Fruit fly (Drosophila melanogaster) whole organism, embryonic: ENCODE data around the gene BTBD9.

ENCODE experiments used
- Abd-B ChIP-seq: fragments of 200-800 bp; sonication (Bioruptor generic); optimal IDR thresholded peaks from 2 replicates; lab custom pipeline; 2018; ENCODE audit warnings: missing biosample characterization, mild to moderate bottlenecking, missing genetic modification characterization, moderate library complexity
- Bgb ChIP-seq: fragments of 200-800 bp; sonication (Bioruptor generic); IDR thresholded peaks from 2 replicates; pipeline ENCODE4 v1.3.6; 2022; ENCODE audit warnings: missing biosample characterization, missing genetic modification characterization; ENCODE audit not compliant: partially characterized antibody
- CG10267 ChIP-seq: fragments of 200-800 bp; sonication (Bioruptor generic); optimal IDR thresholded peaks from 2 replicates; lab custom pipeline; 2018; ENCODE audit warnings: missing biosample characterization, mild to moderate bottlenecking, missing genetic modification characterization, moderate library complexity
- CG11723 ChIP-seq: fragments of 200-800 bp; sonication (Bioruptor generic); optimal IDR thresholded peaks from 2 replicates; lab custom pipeline; 2017; ENCODE audit warnings: missing biosample characterization, mild to moderate bottlenecking, missing genetic modification characterization
- CG12236 ChIP-seq: fragments of 200-800 bp; sonication (Bioruptor generic); optimal IDR thresholded peaks from 2 replicates; lab custom pipeline; 2016; ENCODE audit warnings: missing biosample characterization, missing genetic modification characterization
- CG1647 ChIP-seq: fragments of 200-800 bp; sonication (Bioruptor generic); optimal IDR thresholded peaks from 3 replicates; lab custom pipeline; 2016; ENCODE audit warnings: missing biosample characterization, missing genetic modification characterization
- CG1792 ChIP-seq: fragments of 200-800 bp; sonication (Bioruptor generic); optimal IDR thresholded peaks from 2 replicates; lab custom pipeline; 2016; ENCODE audit warnings: missing biosample characterization, missing genetic modification characterization
- CG30403 ChIP-seq: fragments of 200-800 bp; sonication (Bioruptor generic); optimal IDR thresholded peaks from 3 replicates; lab custom pipeline; 2016; ENCODE audit warnings: missing biosample characterization, missing genetic modification characterization
- CG31441 ChIP-seq: fragments of 200-800 bp; sonication (Bioruptor generic); IDR thresholded peaks from 2 replicates; pipeline ENCODE4 v1.3.6; 2022; ENCODE audit warnings: missing biosample characterization, missing genetic modification characterization
- CG3281 ChIP-seq: fragments of 200-800 bp; sonication (Bioruptor generic); optimal IDR thresholded peaks from 3 replicates; lab custom pipeline; 2017; ENCODE audit warnings: missing biosample characterization, mild to moderate bottlenecking, missing genetic modification characterization
- CG42726 ChIP-seq: fragments of 200-800 bp; sonication (Bioruptor generic); IDR thresholded peaks from 2 replicates; pipeline ENCODE4 v1.3.6; 2022; ENCODE audit warnings: missing biosample characterization, missing genetic modification characterization; ENCODE audit not compliant: partially characterized antibody
- CG4282 ChIP-seq: fragments of 200-800 bp; sonication (Bioruptor generic); optimal IDR thresholded peaks from 2 replicates; lab custom pipeline; 2016; ENCODE audit warnings: missing biosample characterization, missing genetic modification characterization
- CG6654 ChIP-seq: fragments of 200-800 bp; sonication (Bioruptor generic); optimal IDR thresholded peaks from 2 replicates; lab custom pipeline; 2017; ENCODE audit warnings: missing biosample characterization, mild to moderate bottlenecking, missing genetic modification characterization
- CG6791 ChIP-seq: fragments of 200-800 bp; sonication (Bioruptor generic); IDR thresholded peaks from 3 replicates; pipeline ENCODE4 v1.3.6; 2022; ENCODE audit warnings: missing biosample characterization, missing genetic modification characterization; ENCODE audit not compliant: partially characterized antibody
- CG7556 ChIP-seq: fragments of 200-800 bp; sonication (Bioruptor generic); optimal IDR thresholded peaks from 2 replicates; lab custom pipeline; 2017; ENCODE audit warnings: missing biosample characterization, mild to moderate bottlenecking, missing genetic modification characterization
- CG9797 ChIP-seq: fragments of 200-800 bp; sonication (Bioruptor generic); optimal IDR thresholded peaks from 3 replicates; lab custom pipeline; 2018; ENCODE audit warnings: missing biosample characterization, mild to moderate bottlenecking, missing genetic modification characterization
- CG9932 ChIP-seq: fragments of 200-800 bp; sonication (Bioruptor generic); IDR thresholded peaks from 2 replicates; pipeline ENCODE4 v1.3.6; 2022; ENCODE audit warnings: missing biosample characterization, missing genetic modification characterization
- Dbx ChIP-seq: fragments of 200-800 bp; sonication (Bioruptor generic); IDR thresholded peaks from 3 replicates; pipeline ENCODE4 v1.3.6; 2022; ENCODE audit warnings: missing biosample characterization, missing genetic modification characterization
- Doc2 ChIP-seq: fragments of 200-800 bp; sonication (Bioruptor generic); IDR thresholded peaks from 2 replicates; pipeline ENCODE4 v1.3.6; 2022; ENCODE audit warnings: missing biosample characterization, missing genetic modification characterization
- Dref ChIP-seq: fragments of 200-800 bp; sonication (Bioruptor generic); IDR thresholded peaks from 2 replicates; pipeline ENCODE4 v1.3.6; 2022; ENCODE audit warnings: missing biosample characterization, missing genetic modification characterization
- H15 ChIP-seq: fragments of 200-800 bp; sonication (Bioruptor generic); IDR thresholded peaks from 3 replicates; pipeline ENCODE4 v1.3.6; 2022; ENCODE audit warnings: missing biosample characterization, missing genetic modification characterization
- Hand ChIP-seq: fragments of 200-800 bp; sonication (Bioruptor generic); optimal IDR thresholded peaks from 2 replicates; lab custom pipeline; 2017; ENCODE audit warnings: mild to moderate bottlenecking, missing biosample characterization, missing genetic modification reagents, missing genetic modification characterization
- HmgD ChIP-seq: fragments of 200-800 bp; sonication (Bioruptor generic); optimal IDR thresholded peaks from 3 replicates; lab custom pipeline; 2016; ENCODE audit warnings: missing biosample characterization, missing genetic modification characterization
- Hr3 ChIP-seq: fragments of 200-800 bp; sonication (Bioruptor generic); optimal IDR thresholded peaks from 3 replicates; lab custom pipeline; 2016; ENCODE audit warnings: missing biosample characterization, missing genetic modification characterization
- NC2α ChIP-seq: fragments of 200-800 bp; sonication (Bioruptor generic); optimal IDR thresholded peaks from 2 replicates; lab custom pipeline; 2016; ENCODE audit warnings: missing biosample characterization, missing genetic modification characterization
- NfI ChIP-seq: fragments of 200-800 bp; sonication (Bioruptor generic); optimal IDR thresholded peaks from 3 replicates; lab custom pipeline; 2018; ENCODE audit warnings: missing biosample characterization, mild to moderate bottlenecking, missing genetic modification characterization, moderate library complexity
- Oli ChIP-seq: fragments of 200-800 bp; sonication (Bioruptor generic); optimal IDR thresholded peaks from 2 replicates; lab custom pipeline; 2018; ENCODE audit warnings: missing biosample characterization, mild to moderate bottlenecking, missing genetic modification characterization, moderate library complexity
- Rfx ChIP-seq: fragments of 200-800 bp; sonication (Bioruptor generic); IDR thresholded peaks from 2 replicates; pipeline ENCODE4 v1.3.6; 2022; ENCODE audit warnings: missing biosample characterization, missing genetic modification characterization
- Sox100B ChIP-seq: fragments of 200-800 bp; sonication (Bioruptor generic); optimal IDR thresholded peaks from 3 replicates; lab custom pipeline; 2018; ENCODE audit warnings: missing biosample characterization, mild to moderate bottlenecking, missing genetic modification characterization
- Sry-δ ChIP-seq: fragments of 200-800 bp; sonication (Bioruptor generic); optimal IDR thresholded peaks from 2 replicates; lab custom pipeline; 2016; ENCODE audit warnings: missing biosample characterization, missing genetic modification characterization
- Stat92E ChIP-seq, 3 experiments: fragments of >200 bp in 2 of 3; fragments of 200-800 bp in 1 of 3; sonication (Bioruptor generic) in 1 of 3; optimal IDR thresholded peaks; 2 replicates each; lab custom pipeline; 2017 to 2019; ENCODE audit warnings: missing biosample characterization in 3 of 3, missing genetic modification characterization in 3 of 3, mild to moderate bottlenecking in 1 of 3, moderate library complexity in 1 of 3
- br ChIP-seq: fragments of >200 bp; optimal IDR thresholded peaks from 2 replicates; lab custom pipeline; 2017
- cas ChIP-seq: fragments of 200-800 bp; sonication (Bioruptor generic); IDR thresholded peaks from 2 replicates; pipeline ENCODE4 v1.3.6; 2022; ENCODE audit warnings: missing biosample characterization, missing genetic modification characterization
- croc ChIP-seq: fragments of 200-800 bp; sonication (Bioruptor generic); conservative IDR thresholded peaks from 3 replicates; pipeline ENCODE4 v1.3.6; 2022; ENCODE audit warnings: missing biosample characterization, missing genetic modification characterization
- ewg ChIP-seq: fragments of 200-800 bp; sonication (Bioruptor generic); optimal IDR thresholded peaks from 3 replicates; lab custom pipeline; 2017; ENCODE audit warnings: mild to moderate bottlenecking, missing biosample characterization, missing genetic modification reagents, missing genetic modification characterization
- fd102C ChIP-seq: fragments of 200-800 bp; sonication (Bioruptor generic); optimal IDR thresholded peaks from 2 replicates; lab custom pipeline; 2018; ENCODE audit warnings: missing biosample characterization, mild to moderate bottlenecking, missing genetic modification characterization, moderate library complexity
- fd64A ChIP-seq: fragments of 200-800 bp; sonication (Bioruptor generic); optimal IDR thresholded peaks from 3 replicates; lab custom pipeline; 2018; ENCODE audit warnings: missing biosample characterization, mild to moderate bottlenecking, missing genetic modification characterization
- gcm ChIP-seq: fragments of 200-800 bp; sonication (Bioruptor generic); optimal IDR thresholded peaks from 2 replicates; lab custom pipeline; 2019; ENCODE audit warnings: missing biosample characterization, mild to moderate bottlenecking, missing genetic modification characterization, moderate library complexity
- hkb ChIP-seq, 2 experiments: fragments of 200-800 bp in 1 of 2; fragments of >200 bp in 1 of 2; sonication (Bioruptor generic) in 1 of 2; IDR thresholded peaks in 1 of 2; optimal IDR thresholded peaks in 1 of 2; 2 replicates each; pipeline versions ENCODE4 v1.3.6 to Lab custom; 2017 to 2022; ENCODE audit warnings: missing biosample characterization in 1 of 2, missing genetic modification characterization in 1 of 2
- jing ChIP-seq: fragments of 200-800 bp; sonication (Bioruptor generic); optimal IDR thresholded peaks from 2 replicates; lab custom pipeline; 2018; ENCODE audit warnings: missing biosample characterization, mild to moderate bottlenecking, missing genetic modification characterization
- jumu ChIP-seq: fragments of 200-800 bp; sonication (Bioruptor generic); optimal IDR thresholded peaks from 3 replicates; lab custom pipeline; 2016; ENCODE audit warnings: missing biosample characterization, missing genetic modification characterization
- kah ChIP-seq: fragments of 200-800 bp; sonication (Bioruptor generic); optimal IDR thresholded peaks from 2 replicates; lab custom pipeline; 2018; ENCODE audit warnings: missing biosample characterization, mild to moderate bottlenecking, missing genetic modification characterization
- ken ChIP-seq: fragments of 200-800 bp; sonication (Bioruptor generic); IDR thresholded peaks from 3 replicates; pipeline ENCODE4 v1.3.6; 2022; ENCODE audit warnings: missing biosample characterization, missing genetic modification characterization
- peb ChIP-seq: fragments of 200-800 bp; sonication (Bioruptor generic); IDR thresholded peaks from 2 replicates; pipeline ENCODE4 v1.3.6; 2022; ENCODE audit warnings: missing biosample characterization, missing genetic modification characterization
- pum ChIP-seq: fragments of 200-800 bp; sonication (Bioruptor generic); optimal IDR thresholded peaks from 2 replicates; lab custom pipeline; 2016; ENCODE audit warnings: missing biosample characterization, missing genetic modification characterization
- sens-2 ChIP-seq: fragments of 200-800 bp; sonication (Bioruptor generic); IDR thresholded peaks from 2 replicates; pipeline ENCODE4 v1.3.6; 2022; ENCODE audit warnings: missing biosample characterization, missing genetic modification characterization
- sim ChIP-seq: fragments of 200-800 bp; sonication (Bioruptor generic); IDR thresholded peaks from 2 replicates; pipeline ENCODE4 v1.3.6; 2022; ENCODE audit warnings: missing biosample characterization, missing genetic modification characterization
- vnd ChIP-seq: fragments of 200-800 bp; sonication (Bioruptor generic); IDR thresholded peaks from 3 replicates; pipeline ENCODE4 v1.3.6; 2022; ENCODE audit warnings: missing biosample characterization, missing genetic modification characterization; ENCODE audit not compliant: partially characterized antibody
- vvl ChIP-seq: fragments of 200-800 bp; sonication (Bioruptor generic); IDR thresholded peaks from 2 replicates; pipeline ENCODE4 v1.3.6; 2022; ENCODE audit warnings: missing biosample characterization, missing genetic modification characterization

BTBD9 gene

DNA sequence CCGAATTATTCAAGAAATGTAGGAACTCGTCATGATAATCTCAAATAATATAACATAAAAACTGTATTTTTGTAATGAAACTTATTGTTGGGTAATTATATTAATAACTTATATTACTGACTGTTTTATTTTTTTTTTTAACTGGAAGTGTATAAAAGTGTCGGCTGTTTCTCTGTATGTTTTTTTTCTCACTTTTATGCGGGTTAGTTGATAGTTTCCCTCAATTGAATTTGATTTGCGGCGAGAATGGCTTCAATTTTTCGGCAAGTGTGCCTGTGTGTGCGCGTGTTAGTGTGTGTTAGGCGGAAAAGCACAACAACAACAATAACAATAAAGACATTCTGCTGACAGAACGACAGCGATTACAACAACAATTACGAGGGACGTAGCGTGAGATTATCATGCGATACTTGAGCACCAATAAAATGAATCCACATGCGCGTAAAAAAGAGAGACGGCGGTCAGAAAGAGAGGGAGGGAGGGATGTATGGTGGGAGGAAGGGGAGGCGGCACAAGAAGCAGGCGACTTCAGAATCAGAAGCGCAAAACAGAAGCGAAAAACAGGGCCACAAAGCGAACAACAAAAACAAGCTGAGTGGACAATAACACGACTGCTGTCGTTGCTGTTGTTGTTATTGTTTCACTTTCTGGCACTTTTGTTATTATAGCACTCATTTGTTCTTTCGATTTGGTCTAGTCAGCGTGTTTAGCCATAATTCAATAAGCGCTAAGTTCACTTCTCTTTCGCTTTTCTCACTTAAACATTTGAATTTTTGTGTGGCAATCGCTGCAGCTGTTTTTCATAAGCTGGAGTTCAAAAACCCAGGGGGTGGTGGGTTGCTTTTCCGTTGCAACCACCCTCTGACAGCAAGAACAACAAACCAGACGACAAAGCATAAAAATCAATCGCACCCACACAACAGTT lies 5.1 kb upstream of the BTBD9 start (continued):
- TF ChIP-seq NfI (GFP tag; lab: Kevin White, UChicago), result no peak
- no peak for TF ChIP-seq Abd-B (GFP tag; lab: Kevin White, UChicago)
- peak; percentile 49 for TF ChIP-seq CG7556
- TF ChIP-seq NC2α, result no peak
- no peak for TF ChIP-seq CG6791
- no peak for TF ChIP-seq CG6654 (GFP tag; lab: Kevin White, UChicago)
- peak; percentile 83 for TF ChIP-seq gcm (GFP tag; lab: Kevin White, UChicago)
- no peak for TF ChIP-seq jumu (GFP tag; lab: Kevin White, UChicago)
- no peak for TF ChIP-seq HmgD (GFP tag; lab: Kevin White, UChicago)
- no peak for TF ChIP-seq CG9932 (GFP tag; lab: Robert Waterston, UW)
- no peak for TF ChIP-seq CG42726 (GFP tag; lab: Robert Waterston, UW)
- no peak for TF ChIP-seq sim
- no peak for TF ChIP-seq hkb (optimal IDR thresholded peaks at IDR 0.05; lab: Kevin White, UChicago)
- TF ChIP-seq hkb (GFP tag; IDR thresholded peaks at IDR 0.05; lab: Robert Waterston, UW), result no peak; the same call in 1 of the 2 replicates
- peak; percentile 38 for TF ChIP-seq Rfx (GFP tag; lab: Robert Waterston, UW)
- peak; percentile 62; the same call in 1 of the 2 replicates for TF ChIP-seq CG31441
- TF ChIP-seq Dbx, result no peak
- peak; percentile 7 for TF ChIP-seq Hand
- no peak for TF ChIP-seq CG1647
- no peak for TF ChIP-seq pum (GFP tag; lab: Kevin White, UChicago)
- TF ChIP-seq H15 (GFP tag; lab: Robert Waterston, UW), result no peak
- no peak for TF ChIP-seq CG11723
- peak; percentile 44 for TF ChIP-seq CG30403
- TF ChIP-seq kah (GFP tag; lab: Kevin White, UChicago), result no peak
- no peak for TF ChIP-seq vnd (GFP tag; lab: Robert Waterston, UW)
- no peak for TF ChIP-seq CG1792 (GFP tag; lab: Kevin White, UChicago)
- no peak for TF ChIP-seq CG12236 (GFP tag; lab: Kevin White, UChicago)
- no peak for TF ChIP-seq sens-2 (GFP tag; lab: Robert Waterston, UW)
- peak; percentile 24; the same call in 1 of the 2 replicates for TF ChIP-seq Bgb
- no peak for TF ChIP-seq CG10267 (tag; lab: Kevin White, UChicago)
- TF ChIP-seq Stat92E (GFP tag; optimal IDR thresholded peaks at IDR 0.05; lab: Kevin White, UChicago), result no peak
- TF ChIP-seq Sox100B (GFP tag; lab: Kevin White, UChicago), result peak; percentile 46
- no peak for TF ChIP-seq CG4282 (GFP tag; lab: Kevin White, UChicago)
- TF ChIP-seq cas, result no peak
- peak; percentile 13 for TF ChIP-seq Hr3 (GFP tag; lab: Kevin White, UChicago)
- TF ChIP-seq Doc2 (GFP tag; lab: Robert Waterston, UW), result no peak
- TF ChIP-seq CG3281 (GFP tag; lab: Kevin White, UChicago), result peak; percentile 30
- no peak for TF ChIP-seq Dref (GFP tag; lab: Robert Waterston, UW)
- no peak for TF ChIP-seq vvl (GFP tag; lab: Robert Waterston, UW)
- no peak for TF ChIP-seq fd102C (GFP tag; lab: Kevin White, UChicago)
- TF ChIP-seq ken, result no peak
- TF ChIP-seq br (lab: Kevin White, UChicago), result no peak
- TF ChIP-seq Oli (tag; lab: Kevin White, UChicago), result peak; percentile 35
- TF ChIP-seq Sry-δ (GFP tag; lab: Kevin White, UChicago), result no peak
- TF ChIP-seq peb (GFP tag; lab: Robert Waterston, UW), result no peak
- no peak for TF ChIP-seq fd64A
- TF ChIP-seq jing (GFP tag; lab: Kevin White, UChicago), result no peak
- TF ChIP-seq ewg (GFP tag; lab: Kevin White, UChicago), result peak; percentile 1
- TF ChIP-seq CG9797 (GFP tag; lab: Kevin White, UChicago), result no peak
- TF ChIP-seq croc (GFP tag; lab: Robert Waterston, UW), result no peak
